Worm (Caenorhabditis elegans): ENCODE data around the gene F44E7.5.
"Not testable (repeated sequence)": the region's sequence is repeated elsewhere in the genome, so short reads cannot be mapped to it uniquely, and the experiment has no call there.

F44E7.5 gene

ce11 chrV:5760132-5760531, 20.6 kb downstream of the F44E7.5 start, which contains the start of gene C53A3.1:
Gene C53A3.1, minus strand, starts transcription at chrV:5760232.
- TF ChIP-seq dao-5 (tag; optimal IDR thresholded peaks at IDR 0.05) (no peak), him-1 (tag; optimal IDR thresholded peaks at IDR 0.05) (no peak), W03F9.2 (tag; optimal IDR thresholded peaks at IDR 0.05) (no peak)

- no peak for TF ChIP-seq W03F9.2 (tag; optimal IDR thresholded peaks at IDR 0.05)
- TF ChIP-seq him-1 (tag; optimal IDR thresholded peaks at IDR 0.05), result no peak
- no peak for TF ChIP-seq dao-5 (tag; optimal IDR thresholded peaks at IDR 0.05)
Observed at ce11 chrV:5758780-5759179, 21.9 kb downstream of the F44E7.5 start, which contains the start of gene C53A3.4. Gene C53A3.4, minus strand, starts transcription at chrV:5758880.

- TF ChIP-seq dao-5 (tag; optimal IDR thresholded peaks at IDR 0.05) (no peak), W03F9.2 (tag; optimal IDR thresholded peaks at IDR 0.05) (no peak), him-1 (tag; optimal IDR thresholded peaks at IDR 0.05) (no peak)
Observed at ce11 chrV:5756193-5756592, 24.5 kb downstream of the F44E7.5 start, which contains the start of gene C53A3.3. Gene C53A3.3, plus strand, starts transcription at chrV:5756493.

ce11 chrV:5755203-5755693, 25.5 kb downstream of the F44E7.5 start, which contains the start of gene K09H11.11:
Gene K09H11.11, minus strand, starts transcription at chrV:5755253.
- not testable (repeated sequence) for TF ChIP-seq him-1, W03F9.2, dao-5 (tag; optimal IDR thresholded peaks at IDR 0.05)

ce11 chrV:5753432-5753831, 27.3 kb downstream of the F44E7.5 start, which contains the start of gene pgph-1:
Gene pgph-1, minus strand, starts transcription at chrV:5753532.
- TF ChIP-seq dao-5 (tag; optimal IDR thresholded peaks at IDR 0.05) (no peak), him-1 (tag; optimal IDR thresholded peaks at IDR 0.05) (no peak), W03F9.2 (tag; optimal IDR thresholded peaks at IDR 0.05) (no peak)

- TF ChIP-seq dao-5 (tag; optimal IDR thresholded peaks at IDR 0.05), result no peak
- no peak for TF ChIP-seq W03F9.2 (tag; optimal IDR thresholded peaks at IDR 0.05)
- TF ChIP-seq him-1 (tag; optimal IDR thresholded peaks at IDR 0.05), result no peak
Observed at ce11 chrV:5747519-5747918, 33.2 kb downstream of the F44E7.5 start, which contains the start of gene acds-10. Gene acds-10, plus strand, starts transcription at chrV:5747819.

ce11 chrV:5746237-5746636, 34.5 kb downstream of the F44E7.5 start:
- TF ChIP-seq dao-5 (tag; optimal IDR thresholded peaks at IDR 0.05) (no peak), W03F9.2 (tag; optimal IDR thresholded peaks at IDR 0.05) (no peak)

- TF ChIP-seq W03F9.2 (tag; optimal IDR thresholded peaks at IDR 0.05) (no peak), him-1 (tag; optimal IDR thresholded peaks at IDR 0.05) (no peak), dao-5 (tag; optimal IDR thresholded peaks at IDR 0.05) (no peak)
Observed at ce11 chrV:5741237-5741636, 39.5 kb downstream of the F44E7.5 start.

ce11 chrV:5739438-5739837, 41.3 kb downstream of the F44E7.5 start:
- TF ChIP-seq him-1 (tag; optimal IDR thresholded peaks at IDR 0.05) (no peak), dao-5 (tag; optimal IDR thresholded peaks at IDR 0.05) (no peak), W03F9.2 (tag; optimal IDR thresholded peaks at IDR 0.05) (no peak)

- TF ChIP-seq dao-5 (tag; optimal IDR thresholded peaks at IDR 0.05) (no peak), him-1 (tag; optimal IDR thresholded peaks at IDR 0.05) (no peak), W03F9.2 (tag; optimal IDR thresholded peaks at IDR 0.05) (no peak)
Observed at ce11 chrV:5736068-5736467, 44.7 kb downstream of the F44E7.5 start, which contains the start of gene K09H11.6. Gene K09H11.6, minus strand, starts transcription at chrV:5736168.

ce11 chrV:5730783-5731182, 49.9 kb downstream of the F44E7.5 start, which contains the start of gene K09H11.15:
Gene K09H11.15, minus strand, starts transcription at chrV:5730883.
- TF ChIP-seq dao-5 (tag; optimal IDR thresholded peaks at IDR 0.05), result no peak
